Worm (Caenorhabditis elegans) whole organism, L1 larva: ENCODE data around the gene nas-24.

Source experiments
- C04F5.9 ChIP-seq: sonication (generic microtip); optimal IDR thresholded peaks from 2 replicates; lab custom pipeline; 2016; ENCODE audit warnings: missing genetic modification characterization, missing compliant biosample characterization
- C16A3.4 ChIP-seq: fragments of 150-350 bp; optimal IDR thresholded peaks from 2 replicates; lab custom pipeline; 2014; ENCODE audit warnings: missing biosample characterization, missing genetic modification characterization
- Y116A8C.19 ChIP-seq: sonication (generic microtip); optimal IDR thresholded peaks from 2 replicates; lab custom pipeline; 2016; ENCODE audit warnings: missing compliant biosample characterization, missing genetic modification characterization, borderline replicate concordance
- aha-1 ChIP-seq: fragments of 150-350 bp; optimal IDR thresholded peaks from 2 replicates; lab custom pipeline; 2014; ENCODE audit warnings: missing biosample characterization, missing genetic modification characterization
- ama-1 ChIP-seq: fragments of 150-350 bp; optimal IDR thresholded peaks from 2 replicates; lab custom pipeline; 2014
- blmp-1 ChIP-seq: fragments of 150-350 bp; optimal IDR thresholded peaks from 2 replicates; lab custom pipeline; 2014; ENCODE audit warnings: missing biosample characterization, missing genetic modification characterization
- ceh-63 ChIP-seq: fragments of 200-800 bp; sonication (Bioruptor generic); optimal IDR thresholded peaks from 2 replicates; lab custom pipeline; 2018; ENCODE audit warnings: mild to moderate bottlenecking, missing genetic modification characterization, missing compliant biosample characterization
- ceh-8 ChIP-seq: fragments of 200-800 bp; sonication (Bioruptor generic); optimal IDR thresholded peaks from 2 replicates; lab custom pipeline; 2018; ENCODE audit warnings: mild to moderate bottlenecking, missing genetic modification characterization, moderate library complexity, missing compliant biosample characterization
- ceh-82 ChIP-seq, 3 experiments: fragments of 150-350 bp in 1 of 3; sonication (generic microtip) in 2 of 3; optimal IDR thresholded peaks; 2 replicates each; lab custom pipeline; 2014 to 2017; ENCODE audit warnings: missing biosample characterization in 3 of 3, missing genetic modification characterization in 3 of 3
- ces-1 ChIP-seq: fragments of 150-350 bp; optimal IDR thresholded peaks from 2 replicates; lab custom pipeline; 2014; ENCODE audit warnings: missing biosample characterization, missing genetic modification reagents, missing genetic modification characterization
- dsc-1 ChIP-seq: sonication (generic microtip); optimal IDR thresholded peaks from 2 replicates; lab custom pipeline; 2016; ENCODE audit warnings: mild to moderate bottlenecking, missing genetic modification characterization, missing compliant biosample characterization
- efl-3 ChIP-seq: fragments of 200-800 bp; sonication (Bioruptor generic); optimal IDR thresholded peaks from 2 replicates; lab custom pipeline; 2018; ENCODE audit warnings: mild to moderate bottlenecking, missing genetic modification characterization, missing compliant biosample characterization
- egl-27 ChIP-seq, 2 experiments: fragments of 150-350 bp in 1 of 2; sonication (generic microtip); optimal IDR thresholded peaks; 3 replicates each; lab custom pipeline; 2017 to 2018; ENCODE audit warnings: missing biosample characterization in 2 of 2, missing genetic modification characterization in 2 of 2, missing genetic modification reagents in 2 of 2
- elt-2 ChIP-seq: sonication (generic microtip); optimal IDR thresholded peaks from 2 replicates; lab custom pipeline; 2016; ENCODE audit warnings: missing genetic modification characterization, mild to moderate bottlenecking, inconsistent platforms, missing compliant biosample characterization, missing genetic modification reagents
- elt-3 ChIP-seq, 6 experiments: fragments of 150-350 bp in 1 of 6; sonication (generic microtip); optimal IDR thresholded peaks; 2 replicates each; lab custom pipeline; 2017 to 2018; ENCODE audit warnings: missing biosample characterization in 6 of 6, missing genetic modification characterization in 6 of 6, inconsistent platforms in 1 of 6
- ets-5 ChIP-seq: fragments of 200-800 bp; sonication (Bioruptor generic); IDR thresholded peaks from 2 replicates; pipeline ENCODE4 v1.3.6; 2022; ENCODE audit warnings: missing genetic modification characterization, missing compliant biosample characterization
- fkh-10 ChIP-seq: sonication (generic microtip); optimal IDR thresholded peaks from 2 replicates; lab custom pipeline; 2017; ENCODE audit warnings: missing biosample characterization, missing genetic modification reagents, missing genetic modification characterization
- fos-1 ChIP-seq: fragments of 150-350 bp; optimal IDR thresholded peaks from 2 replicates; lab custom pipeline; 2014; ENCODE audit warnings: missing biosample characterization, missing genetic modification characterization
- grh-1 ChIP-seq: fragments of 200-800 bp; sonication (Bioruptor generic); IDR thresholded peaks from 2 replicates; pipeline ENCODE4 v1.3.6; 2022; ENCODE audit warnings: missing genetic modification reagents, missing genetic modification characterization, missing compliant biosample characterization
- hlh-4 ChIP-seq: sonication (generic microtip); optimal IDR thresholded peaks from 2 replicates; lab custom pipeline; 2016; ENCODE audit warnings: mild to moderate bottlenecking, missing genetic modification characterization, missing compliant biosample characterization
- hpl-2 ChIP-seq: fragments of 150-350 bp; optimal IDR thresholded peaks from 2 replicates; lab custom pipeline; 2014; ENCODE audit warnings: missing biosample characterization, missing genetic modification reagents, missing genetic modification characterization
- irx-1 ChIP-seq: sonication (generic microtip); optimal IDR thresholded peaks from 2 replicates; lab custom pipeline; 2016; ENCODE audit warnings: missing genetic modification characterization, missing compliant biosample characterization
- isw-1 ChIP-seq: fragments of 200-800 bp; sonication (Bioruptor generic); IDR thresholded peaks from 2 replicates; pipeline ENCODE4 v1.3.6; 2022; ENCODE audit warnings: missing genetic modification characterization, missing compliant biosample characterization
- lin-15B ChIP-seq: fragments of 150-350 bp; sonication (generic microtip); optimal IDR thresholded peaks from 3 replicates; lab custom pipeline; 2014; ENCODE audit warnings: missing biosample characterization, missing genetic modification characterization
- lin-35 ChIP-seq, 2 experiments: fragments of 150-350 bp; optimal IDR thresholded peaks; 2 replicates each; lab custom pipeline; 2014; ENCODE audit warnings: missing biosample characterization in 2 of 2, missing genetic modification characterization in 2 of 2, missing genetic modification reagents in 2 of 2
- lir-3 ChIP-seq: sonication (generic microtip); optimal IDR thresholded peaks from 2 replicates; lab custom pipeline; 2016; ENCODE audit warnings: mild to moderate bottlenecking, missing genetic modification characterization, moderate library complexity, missing compliant biosample characterization; ENCODE audit not compliant: poor library complexity
- lsy-2 ChIP-seq, 2 experiments: fragments of 150-350 bp; optimal IDR thresholded peaks; 2 replicates each; lab custom pipeline; 2014; ENCODE audit warnings: missing biosample characterization in 2 of 2, missing genetic modification characterization in 2 of 2
- mef-2 ChIP-seq: fragments of 150-350 bp; optimal IDR thresholded peaks from 2 replicates; lab custom pipeline; 2014; ENCODE audit warnings: missing biosample characterization, missing genetic modification characterization
- nhr-11 ChIP-seq: fragments of 150-350 bp; optimal IDR thresholded peaks from 2 replicates; lab custom pipeline; 2014; ENCODE audit warnings: missing biosample characterization, missing genetic modification characterization
- nhr-19 ChIP-seq: fragments of 200-800 bp; sonication (Bioruptor generic); conservative IDR thresholded peaks from 2 replicates; pipeline ENCODE4 v1.3.6; 2022; ENCODE audit warnings: missing genetic modification characterization, missing compliant biosample characterization
- nhr-20 ChIP-seq: sonication (generic microtip); optimal IDR thresholded peaks from 2 replicates; lab custom pipeline; 2016; ENCODE audit warnings: mild to moderate bottlenecking, missing genetic modification characterization, missing compliant biosample characterization
- nhr-237 ChIP-seq: fragments of 150-350 bp; optimal IDR thresholded peaks from 2 replicates; lab custom pipeline; 2014; ENCODE audit warnings: missing biosample characterization, missing genetic modification characterization
- nhr-28 ChIP-seq: fragments of 150-350 bp; optimal IDR thresholded peaks from 2 replicates; lab custom pipeline; 2014; ENCODE audit warnings: missing biosample characterization, missing genetic modification characterization
- nhr-47 ChIP-seq: sonication (generic microtip); optimal IDR thresholded peaks from 2 replicates; lab custom pipeline; 2016; ENCODE audit warnings: mild to moderate bottlenecking, missing genetic modification characterization, moderate library complexity, missing compliant biosample characterization
- nhr-76 ChIP-seq: sonication (generic microtip); optimal IDR thresholded peaks from 2 replicates; lab custom pipeline; 2017; ENCODE audit warnings: missing biosample characterization, missing genetic modification characterization
- nhr-84 ChIP-seq: sonication (generic microtip); optimal IDR thresholded peaks from 2 replicates; lab custom pipeline; 2017; ENCODE audit warnings: missing biosample characterization, missing genetic modification characterization
- nhr-85 ChIP-seq: sonication (generic microtip); peaks from one replicate; lab custom pipeline; 2016; ENCODE audit warnings: missing genetic modification characterization, inconsistent platforms, missing compliant biosample characterization
- nhr-90 ChIP-seq: sonication (generic microtip); optimal IDR thresholded peaks from 2 replicates; lab custom pipeline; 2016; ENCODE audit warnings: mild to moderate bottlenecking, missing genetic modification characterization, missing compliant biosample characterization; ENCODE audit not compliant: poor library complexity
- pag-3 ChIP-seq: sonication (generic microtip); optimal IDR thresholded peaks from 2 replicates; lab custom pipeline; 2017; ENCODE audit warnings: missing genetic modification characterization, mild to moderate bottlenecking, missing compliant biosample characterization, antibody characterized with exemption, borderline replicate concordance; ENCODE audit not compliant: insufficient read depth
- rnt-1 ChIP-seq: sonication (generic microtip); optimal IDR thresholded peaks from 2 replicates; lab custom pipeline; 2016; ENCODE audit warnings: mild to moderate bottlenecking, missing genetic modification characterization, moderate library complexity, missing compliant biosample characterization
- skn-1 ChIP-seq: fragments of 150-350 bp; optimal IDR thresholded peaks from 2 replicates; lab custom pipeline; 2014; ENCODE audit warnings: missing biosample characterization, missing genetic modification characterization
- snu-23 ChIP-seq: sonication (generic microtip); optimal IDR thresholded peaks from 2 replicates; lab custom pipeline; 2016; ENCODE audit warnings: missing genetic modification characterization, missing compliant biosample characterization
- sox-4 ChIP-seq: sonication (generic microtip); optimal IDR thresholded peaks from 2 replicates; lab custom pipeline; 2016; ENCODE audit warnings: missing genetic modification characterization, missing compliant biosample characterization
- sptf-1 ChIP-seq: fragments of 150-350 bp; optimal IDR thresholded peaks from 2 replicates; lab custom pipeline; 2014; ENCODE audit warnings: missing biosample characterization, missing genetic modification characterization
- sup-37 ChIP-seq: fragments of 200-800 bp; sonication (Bioruptor generic); optimal IDR thresholded peaks from 2 replicates; lab custom pipeline; 2018; ENCODE audit warnings: mild to moderate bottlenecking, missing genetic modification characterization, missing compliant biosample characterization
- swsn-7 ChIP-seq: sonication (generic microtip); optimal IDR thresholded peaks from 2 replicates; lab custom pipeline; 2016; ENCODE audit warnings: missing genetic modification characterization, missing compliant biosample characterization
- tlp-1 ChIP-seq: fragments of 150-350 bp; optimal IDR thresholded peaks from 2 replicates; lab custom pipeline; 2014; ENCODE audit warnings: missing biosample characterization, missing genetic modification characterization
- unc-130 ChIP-seq: fragments of 150-350 bp; optimal IDR thresholded peaks from 2 replicates; lab custom pipeline; 2017; ENCODE audit warnings: missing biosample characterization, missing genetic modification characterization, inconsistent platforms
- unc-86 ChIP-seq: sonication (generic microtip); optimal IDR thresholded peaks from 2 replicates; lab custom pipeline; 2016; ENCODE audit warnings: missing genetic modification characterization, missing compliant biosample characterization
- vab-15 ChIP-seq: sonication (generic microtip); optimal IDR thresholded peaks from 2 replicates; lab custom pipeline; 2017; ENCODE audit warnings: missing genotype, mild to moderate bottlenecking, missing genetic modification characterization, missing compliant biosample characterization
- xbp-1 ChIP-seq: sonication (generic microtip); optimal IDR thresholded peaks from 2 replicates; lab custom pipeline; 2016; ENCODE audit warnings: missing genetic modification characterization, missing compliant biosample characterization
- zag-1 ChIP-seq: fragments of 150-350 bp; optimal IDR thresholded peaks from 2 replicates; lab custom pipeline; 2014; ENCODE audit warnings: missing biosample characterization, missing genetic modification characterization
- ztf-11 ChIP-seq, 2 experiments: sonication (generic microtip); optimal IDR thresholded peaks; 2 replicates each; lab custom pipeline; 2016 to 2017; ENCODE audit warnings: missing genetic modification characterization in 2 of 2, missing biosample characterization in 1 of 2, missing compliant biosample characterization in 1 of 2
- ztf-4 ChIP-seq: fragments of 150-350 bp; optimal IDR thresholded peaks from 2 replicates; lab custom pipeline; 2014; ENCODE audit warnings: missing biosample characterization, missing genetic modification characterization

nas-24 gene

DNA sequence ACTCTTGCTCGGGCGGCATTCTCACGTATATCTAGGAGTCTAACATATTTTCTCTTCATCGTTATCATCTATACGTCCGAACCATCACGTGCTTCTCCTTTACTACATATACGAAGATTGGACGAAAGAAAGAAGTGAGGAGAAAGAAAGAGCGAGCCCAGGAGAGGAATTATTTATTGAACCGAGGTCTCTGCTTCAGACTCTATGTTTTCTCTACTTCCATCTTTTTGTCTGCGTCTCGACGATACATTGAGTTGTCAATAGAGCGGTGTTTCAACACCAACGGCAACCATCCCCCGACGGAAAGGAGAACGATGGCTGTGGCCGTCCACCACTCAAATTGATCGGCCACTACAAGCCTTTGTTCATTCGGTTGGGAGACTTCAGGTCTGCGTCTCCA lies 20.2 kb downstream of the nas-24 start (continued):
- TF ChIP-seq sox-4 (peak; percentile 60), lin-35 (GFP tag; optimal IDR thresholded peaks at IDR 0.05; lab: Kevin White, UChicago) (peak; percentile 79 to 80), nhr-85 (tag; lab: Kevin White, UChicago) (peak; percentile 75), pag-3 (tag; lab: Kevin White, UChicago) (no peak), lir-3 (peak; percentile 73), egl-27 (tag; optimal IDR thresholded peaks at IDR 0.05; lab: Kevin White, UChicago) (peak; percentile 21 to 68), tlp-1 (tag; lab: Kevin White, UChicago) (no peak), Y116A8C.19 (tag; lab: Kevin White, UChicago) (no peak), ces-1 (GFP tag; lab: Kevin White, UChicago) (no peak), efl-3 (no peak), blmp-1 (tag; lab: Kevin White, UChicago) (peak; percentile 65), xbp-1 (tag; lab: Kevin White, UChicago) (peak; percentile 70), ceh-8 (GFP tag; lab: Kevin White, UChicago) (no peak), unc-86 (tag; lab: Kevin White, UChicago) (peak; percentile 83), ceh-82 (tag; optimal IDR thresholded peaks at IDR 0.05; lab: Kevin White, UChicago) (peak; percentile 57 to 92 (median 83)), irx-1 (tag; lab: Kevin White, UChicago) (no peak), ceh-63 (GFP tag; lab: Kevin White, UChicago) (no peak), vab-15 (tag; lab: Kevin White, UChicago) (no peak), nhr-84 (tag; lab: Kevin White, UChicago) (no peak), sptf-1 (no peak), nhr-20 (tag; lab: Kevin White, UChicago) (peak; percentile 90), sup-37 (no peak), ztf-11 (tag; optimal IDR thresholded peaks at IDR 0.05; lab: Kevin White, UChicago) (no peak), lin-15B (tag; lab: Kevin White, UChicago) (peak; percentile 88), nhr-47 (tag; lab: Kevin White, UChicago) (peak; percentile 83), nhr-76 (tag; lab: Kevin White, UChicago) (no peak), nhr-19 (GFP tag; lab: Robert Waterston, UW) (peak; percentile 84), lsy-2 (tag; optimal IDR thresholded peaks at IDR 0.05; lab: Kevin White, UChicago) (peak; percentile 77 to 94), fos-1 (tag; lab: Kevin White, UChicago) (peak; percentile 76), ama-1 (lab: Kevin White, UChicago) (peak; percentile 15), grh-1 (GFP tag; lab: Robert Waterston, UW) (peak; percentile 55), nhr-11 (tag; lab: Kevin White, UChicago) (peak; percentile 5), aha-1 (tag; lab: Kevin White, UChicago) (no peak), nhr-28 (tag; lab: Kevin White, UChicago) (no peak), ztf-4 (tag; lab: Kevin White, UChicago) (peak; percentile 76), C16A3.4 (peak; percentile 89), hlh-4 (no peak), elt-2 (tag; lab: Kevin White, UChicago) (peak; percentile 75), elt-3 (tag; optimal IDR thresholded peaks at IDR 0.05; lab: Kevin White, UChicago) (peak in 2 of 6 experiments; percentile 53 to 54), dsc-1 (tag; lab: Kevin White, UChicago) (peak; percentile 77), zag-1 (tag; lab: Kevin White, UChicago) (no peak), swsn-7 (peak; percentile 81), nhr-90 (peak; percentile 64), hpl-2 (GFP tag; lab: Kevin White, UChicago) (peak; percentile 28), nhr-237 (peak; percentile 60), fkh-10 (GFP tag; lab: Kevin White, UChicago) (peak; percentile 21), mef-2 (tag; lab: Kevin White, UChicago) (peak; percentile 66), unc-130 (tag; lab: Kevin White, UChicago) (peak; percentile 89), skn-1 (tag; lab: Kevin White, UChicago) (peak; percentile 63), snu-23 (GFP tag; lab: Kevin White, UChicago) (peak; percentile 93), C04F5.9 (tag; lab: Kevin White, UChicago) (no peak), rnt-1 (tag; lab: Kevin White, UChicago) (peak; percentile 80), ets-5 (GFP tag; lab: Robert Waterston, UW) (no peak), isw-1 (GFP tag; lab: Robert Waterston, UW) (peak; percentile 70)
